Fruit fly (Drosophila melanogaster) whole organism, embryonic: Measurements from ENCODE around the gene CG44001.
A peak's percentile ranks its signal among the peaks of the same experiment; 100 is the strongest.

Source experiments
- Aef1 ChIP-seq: fragments of 200-800 bp; sonication (Bioruptor generic); IDR thresholded peaks from 3 replicates; pipeline ENCODE4 v1.3.6; 2022; ENCODE audit warnings: missing biosample characterization, missing genetic modification characterization
- Atf-2 ChIP-seq: fragments of 200-800 bp; sonication (Bioruptor generic); optimal IDR thresholded peaks from 2 replicates; lab custom pipeline; 2016; ENCODE audit warnings: missing biosample characterization, missing genetic modification characterization
- B-H1 ChIP-seq: fragments of 200-800 bp; sonication (Bioruptor generic); IDR thresholded peaks from 3 replicates; pipeline ENCODE4 v1.3.6; 2022; ENCODE audit warnings: missing biosample characterization, missing genetic modification characterization
- BEAF-32 ChIP-seq: fragments of 200-800 bp; sonication (Bioruptor generic); optimal IDR thresholded peaks from 3 replicates; lab custom pipeline; 2017; ENCODE audit warnings: missing biosample characterization, missing genetic modification characterization, mild to moderate bottlenecking, moderate library complexity, missing genetic modification reagents
- CG1024 ChIP-seq: fragments of 200-800 bp; sonication (Bioruptor generic); IDR thresholded peaks from 2 replicates; pipeline ENCODE4 v1.3.6; 2022; ENCODE audit warnings: missing biosample characterization, missing genetic modification characterization
- CG10274 ChIP-seq: fragments of 200-800 bp; sonication (Bioruptor generic); optimal IDR thresholded peaks from 3 replicates; lab custom pipeline; 2017; ENCODE audit warnings: missing biosample characterization, mild to moderate bottlenecking, missing genetic modification characterization
- CG10959 ChIP-seq: fragments of 200-800 bp; sonication (Bioruptor generic); IDR thresholded peaks from 2 replicates; pipeline ENCODE4 v1.3.6; 2022; ENCODE audit warnings: missing biosample characterization, missing genetic modification characterization
- CG11093 ChIP-seq: fragments of 200-800 bp; sonication (Bioruptor generic); IDR thresholded peaks from 3 replicates; pipeline ENCODE4 v1.3.6; 2022; ENCODE audit warnings: missing biosample characterization, missing genetic modification characterization
- CG11247 ChIP-seq: fragments of 200-800 bp; sonication (Bioruptor generic); IDR thresholded peaks from 2 replicates; pipeline ENCODE4 v1.3.6; 2022; ENCODE audit warnings: missing biosample characterization, missing genetic modification characterization
- CG11398 ChIP-seq: fragments of 200-800 bp; sonication (Bioruptor generic); optimal IDR thresholded peaks from 2 replicates; lab custom pipeline; 2016; ENCODE audit warnings: missing biosample characterization, missing genetic modification characterization
- CG1233 ChIP-seq: fragments of 200-800 bp; sonication (Bioruptor generic); optimal IDR thresholded peaks from 4 replicates; lab custom pipeline; 2018; ENCODE audit warnings: missing biosample characterization, mild to moderate bottlenecking, missing genetic modification characterization
- CG13296 ChIP-seq: fragments of 200-800 bp; sonication (Bioruptor generic); optimal IDR thresholded peaks from 3 replicates; lab custom pipeline; 2018; ENCODE audit warnings: missing biosample characterization, mild to moderate bottlenecking, missing genetic modification characterization
- CG14710 ChIP-seq: fragments of 200-800 bp; sonication (Bioruptor generic); optimal IDR thresholded peaks from 3 replicates; lab custom pipeline; 2019; ENCODE audit warnings: missing biosample characterization, mild to moderate bottlenecking, missing genetic modification characterization, moderate library complexity
- CG1647 ChIP-seq: fragments of 200-800 bp; sonication (Bioruptor generic); optimal IDR thresholded peaks from 3 replicates; lab custom pipeline; 2016; ENCODE audit warnings: missing biosample characterization, missing genetic modification characterization
- CG17802 ChIP-seq: fragments of 200-800 bp; sonication (Bioruptor generic); optimal IDR thresholded peaks from 2 replicates; lab custom pipeline; 2018; ENCODE audit warnings: missing biosample characterization, mild to moderate bottlenecking, missing genetic modification characterization, moderate library complexity
- CG17912 ChIP-seq: fragments of 200-800 bp; sonication (Bioruptor generic); optimal IDR thresholded peaks from 2 replicates; lab custom pipeline; 2018; ENCODE audit warnings: missing biosample characterization, mild to moderate bottlenecking, missing genetic modification characterization
- CG2889 ChIP-seq: fragments of 200-800 bp; sonication (Bioruptor generic); IDR thresholded peaks from 3 replicates; pipeline ENCODE4 v1.3.6; 2022; ENCODE audit warnings: missing biosample characterization, missing genetic modification characterization
- CG34422 ChIP-seq: fragments of 200-800 bp; sonication (Bioruptor generic); IDR thresholded peaks from 3 replicates; pipeline ENCODE4 v1.3.6; 2022; ENCODE audit warnings: missing biosample characterization, missing genetic modification characterization
- CG6813 ChIP-seq: fragments of 200-800 bp; sonication (Bioruptor generic); optimal IDR thresholded peaks from 2 replicates; lab custom pipeline; 2017; ENCODE audit warnings: missing biosample characterization, missing genetic modification characterization, mild to moderate bottlenecking, moderate library complexity, missing genetic modification reagents
- CG7556 ChIP-seq: fragments of 200-800 bp; sonication (Bioruptor generic); optimal IDR thresholded peaks from 2 replicates; lab custom pipeline; 2017; ENCODE audit warnings: missing biosample characterization, mild to moderate bottlenecking, missing genetic modification characterization
- CG7839 ChIP-seq: fragments of 200-800 bp; sonication (Bioruptor generic); optimal IDR thresholded peaks from 3 replicates; lab custom pipeline; 2018; ENCODE audit warnings: missing biosample characterization, mild to moderate bottlenecking, missing genetic modification characterization, moderate library complexity
- CG8388 ChIP-seq: fragments of 200-800 bp; sonication (Bioruptor generic); optimal IDR thresholded peaks from 2 replicates; lab custom pipeline; 2019; ENCODE audit warnings: missing biosample characterization, mild to moderate bottlenecking, missing genetic modification characterization, moderate library complexity
- CG9437 ChIP-seq: fragments of 200-800 bp; sonication (Bioruptor generic); optimal IDR thresholded peaks from 2 replicates; lab custom pipeline; 2018; ENCODE audit warnings: missing biosample characterization, mild to moderate bottlenecking, missing genetic modification characterization
- CG9932 ChIP-seq: fragments of 200-800 bp; sonication (Bioruptor generic); IDR thresholded peaks from 2 replicates; pipeline ENCODE4 v1.3.6; 2022; ENCODE audit warnings: missing biosample characterization, missing genetic modification characterization
- CoRest ChIP-seq: fragments of 200-800 bp; sonication (Bioruptor generic); optimal IDR thresholded peaks from 3 replicates; lab custom pipeline; 2018; ENCODE audit warnings: missing biosample characterization, mild to moderate bottlenecking, missing genetic modification characterization, moderate library complexity
- E2f2 ChIP-seq: fragments of 200-800 bp; sonication (Bioruptor generic); IDR thresholded peaks from 2 replicates; pipeline ENCODE4 v1.3.6; 2022; ENCODE audit warnings: missing biosample characterization, missing genetic modification characterization
- ERR ChIP-seq: fragments of 200-800 bp; sonication (Bioruptor generic); optimal IDR thresholded peaks from 2 replicates; lab custom pipeline; 2016; ENCODE audit warnings: missing biosample characterization, missing genetic modification characterization
- Ets97D ChIP-seq: fragments of 200-800 bp; sonication (Bioruptor generic); optimal IDR thresholded peaks from 3 replicates; lab custom pipeline; 2016; ENCODE audit warnings: missing biosample characterization, missing genetic modification characterization
- Fer1 ChIP-seq: fragments of 200-800 bp; sonication (Bioruptor generic); optimal IDR thresholded peaks from 2 replicates; lab custom pipeline; 2017; ENCODE audit warnings: missing biosample characterization, mild to moderate bottlenecking, missing genetic modification characterization
- Gug ChIP-seq: fragments of 200-800 bp; sonication (Bioruptor generic); IDR thresholded peaks from 4 replicates; pipeline ENCODE4 v1.3.6; 2022; ENCODE audit warnings: missing biosample characterization, missing genetic modification characterization
- Hsf ChIP-seq: fragments of 200-800 bp; sonication (Bioruptor generic); optimal IDR thresholded peaks from 3 replicates; lab custom pipeline; 2016; ENCODE audit warnings: missing biosample characterization, missing genetic modification characterization
- Myb ChIP-seq: fragments of 200-800 bp; sonication (Bioruptor generic); optimal IDR thresholded peaks from 2 replicates; lab custom pipeline; 2016; ENCODE audit warnings: missing biosample characterization, missing genetic modification characterization
- Oaz ChIP-seq: fragments of 200-800 bp; sonication (Bioruptor generic); IDR thresholded peaks from 2 replicates; pipeline ENCODE4 v1.3.6; 2022; ENCODE audit warnings: missing biosample characterization, missing genetic modification characterization
- Opbp ChIP-seq: fragments of 200-800 bp; sonication (Bioruptor generic); IDR thresholded peaks from 3 replicates; pipeline ENCODE4 v1.3.6; 2022; ENCODE audit warnings: missing biosample characterization, missing genetic modification characterization; ENCODE audit not compliant: partially characterized antibody
- Pdp1 ChIP-seq, 2 experiments: fragments of 200-800 bp; sonication (Bioruptor generic); optimal IDR thresholded peaks; 3 replicates each; lab custom pipeline; 2016; ENCODE audit warnings: missing biosample characterization in 2 of 2, missing genetic modification characterization in 2 of 2, mild to moderate bottlenecking in 1 of 2, moderate library complexity in 1 of 2
- Poxn ChIP-seq: fragments of 200-800 bp; sonication (Bioruptor generic); IDR thresholded peaks from 2 replicates; pipeline ENCODE4 v1.3.6; 2022; ENCODE audit warnings: missing biosample characterization, missing genetic modification characterization
- Sox100B ChIP-seq: fragments of 200-800 bp; sonication (Bioruptor generic); optimal IDR thresholded peaks from 3 replicates; lab custom pipeline; 2018; ENCODE audit warnings: missing biosample characterization, mild to moderate bottlenecking, missing genetic modification characterization
- Tbp ChIP-seq: fragments of >200 bp; optimal IDR thresholded peaks from 2 replicates; lab custom pipeline; 2018; ENCODE audit warnings: missing biosample characterization, missing genetic modification characterization
- abd-A ChIP-seq: fragments of 200-800 bp; sonication (Bioruptor generic); optimal IDR thresholded peaks from 3 replicates; lab custom pipeline; 2019; ENCODE audit warnings: missing biosample characterization, mild to moderate bottlenecking, missing genetic modification characterization, moderate library complexity
- chinmo ChIP-seq: fragments of 200-800 bp; sonication (Bioruptor generic); IDR thresholded peaks from 4 replicates; pipeline ENCODE4 v1.3.6; 2022; ENCODE audit warnings: missing biosample characterization, missing genetic modification characterization; ENCODE audit not compliant: partially characterized antibody
- dmrt11E ChIP-seq: fragments of 200-800 bp; sonication (Bioruptor generic); optimal IDR thresholded peaks from 3 replicates; lab custom pipeline; 2018; ENCODE audit warnings: missing biosample characterization, mild to moderate bottlenecking, missing genetic modification characterization, moderate library complexity
- eve ChIP-seq, 2 experiments: fragments of >200 bp; optimal IDR thresholded peaks; 2 replicates each; lab custom pipeline; 2017; ENCODE audit warnings: missing biosample characterization in 2 of 2, missing genetic modification characterization in 2 of 2
- exex ChIP-seq: fragments of 200-800 bp; sonication (Bioruptor generic); optimal IDR thresholded peaks from 4 replicates; lab custom pipeline; 2018; ENCODE audit warnings: missing biosample characterization, mild to moderate bottlenecking, missing genetic modification characterization, moderate library complexity
- gce ChIP-seq: fragments of 200-800 bp; sonication (Bioruptor generic); IDR thresholded peaks from 3 replicates; pipeline ENCODE4 v1.3.6; 2022; ENCODE audit warnings: missing biosample characterization, missing genetic modification characterization
- klu ChIP-seq: fragments of 200-800 bp; sonication (Bioruptor generic); IDR thresholded peaks from 2 replicates; pipeline ENCODE4 v1.3.6; 2022; ENCODE audit warnings: missing biosample characterization, missing genetic modification characterization
- lab ChIP-seq: fragments of 200-800 bp; sonication (Bioruptor generic); optimal IDR thresholded peaks from 3 replicates; lab custom pipeline; 2017; ENCODE audit warnings: missing biosample characterization, missing genetic modification characterization, mild to moderate bottlenecking, moderate library complexity, missing genetic modification reagents
- lbe ChIP-seq: fragments of 200-800 bp; sonication (Bioruptor generic); optimal IDR thresholded peaks from 2 replicates; lab custom pipeline; 2016; ENCODE audit warnings: missing biosample characterization, mild to moderate bottlenecking, missing genetic modification characterization
- pan ChIP-seq, 4 experiments: fragments of >200 bp in 3 of 4; fragments of 200-800 bp in 1 of 4; sonication (Bioruptor generic) in 1 of 4; optimal IDR thresholded peaks in 3 of 4; IDR thresholded peaks in 1 of 4; 2 replicates each; pipeline versions ENCODE4 v1.3.6 to Lab custom; 2017 to 2022; ENCODE audit warnings: missing biosample characterization in 2 of 4, missing genetic modification characterization in 2 of 4, mixed read lengths in 1 of 4
- ro ChIP-seq: fragments of 200-800 bp; sonication (Bioruptor generic); IDR thresholded peaks from 2 replicates; pipeline ENCODE4 v1.3.6; 2022; ENCODE audit warnings: missing biosample characterization, missing genetic modification characterization
- stc ChIP-seq: fragments of 200-800 bp; sonication (Bioruptor generic); IDR thresholded peaks from 2 replicates; pipeline ENCODE4 v1.3.6; 2022; ENCODE audit warnings: missing biosample characterization, missing genetic modification characterization
- zfh1 ChIP-seq: fragments of 200-800 bp; sonication (Bioruptor generic); IDR thresholded peaks from 3 replicates; pipeline ENCODE4 v1.3.6; 2022; ENCODE audit warnings: missing biosample characterization, missing genetic modification characterization

Gene CG44001

DNA sequence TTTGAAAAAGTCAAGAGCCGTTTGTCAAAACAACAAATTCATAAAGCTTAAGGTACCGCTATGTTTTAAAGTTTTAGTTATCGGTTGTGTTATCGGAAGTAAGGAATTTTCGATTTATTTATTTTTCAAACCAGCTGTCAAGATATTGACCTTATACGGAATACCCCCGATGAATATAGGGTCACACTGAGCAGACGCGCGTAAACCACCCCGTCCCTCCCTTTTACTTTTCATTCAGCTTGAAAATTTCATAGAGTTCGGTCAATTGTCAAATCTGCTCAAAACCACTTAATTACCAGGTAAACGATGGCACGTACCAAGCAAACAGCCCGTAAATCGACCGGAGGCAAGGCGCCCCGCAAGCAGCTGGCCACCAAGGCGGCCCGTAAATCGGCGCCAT, 11.9 kb downstream of the CG44001 start, which contains the start of the genes CG14036 and His3.3A (continued):
- TF ChIP-seq gce (GFP tag; lab: Robert Waterston, UW) (0 out of 3 replicates have a peak, but pooled peaks have one; percentile 16), Gug (GFP tag; lab: Robert Waterston, UW) (no peak), B-H1 (no peak), CG11247 (no peak), exex (tag; lab: Kevin White, UChicago) (no peak), BEAF-32 (peak; percentile 59), CG1647 (GFP tag; lab: Kevin White, UChicago) (no peak), Ets97D (GFP tag; lab: Kevin White, UChicago) (peak; percentile 81), ERR (no peak), CG1024 (no peak; the same call in none of the 2 replicates), CG11398 (no peak), CG7556 (GFP tag; lab: Kevin White, UChicago) (no peak), CG9437 (GFP tag; lab: Kevin White, UChicago) (no peak), pan (optimal IDR thresholded peaks at IDR 0.05; lab: Kevin White, UChicago) (no peak), pan (GFP tag; optimal IDR thresholded peaks at IDR 0.05 in 1 of 2, IDR thresholded peaks at IDR 0.05 in 1 of 2) (peak in 1 of 2 experiments; percentile 36), CG14710 (tag; lab: Kevin White, UChicago) (peak; percentile 97), CG10959 (GFP tag; lab: Robert Waterston, UW) (no peak), Fer1 (GFP tag; lab: Kevin White, UChicago) (peak; percentile 48), CG1233 (GFP tag; lab: Kevin White, UChicago) (no peak), CG9932 (GFP tag; lab: Robert Waterston, UW) (peak; percentile 35; the same call in 1 of the 2 replicates), Aef1 (no peak), CG13296 (GFP tag; lab: Kevin White, UChicago) (no peak), eve (GFP tag; optimal IDR thresholded peaks at IDR 0.05; lab: Kevin White, UChicago) (no peak), CG17912 (no peak), CG6813 (GFP tag; lab: Kevin White, UChicago) (no peak), CG2889 (no peak), stc (GFP tag; lab: Robert Waterston, UW) (no peak), CG8388 (GFP tag; lab: Kevin White, UChicago) (no peak), dmrt11E (tag; lab: Kevin White, UChicago) (peak; percentile 11), CG17802 (tag; lab: Kevin White, UChicago) (peak; percentile 6), Atf-2 (GFP tag; lab: Kevin White, UChicago) (no peak), ro (no peak), CG7839 (tag; lab: Kevin White, UChicago) (no peak), Sox100B (GFP tag; lab: Kevin White, UChicago) (no peak), lab (GFP tag; lab: Kevin White, UChicago) (peak; percentile 35), CG10274 (no peak), klu (GFP tag; lab: Robert Waterston, UW) (no peak), Hsf (GFP tag; lab: Kevin White, UChicago) (no peak), Poxn (GFP tag; lab: Robert Waterston, UW) (no peak), E2f2 (GFP tag; lab: Robert Waterston, UW) (peak; percentile 91), Opbp (peak; percentile 63; the same call in 2 of the 3 replicates), Pdp1 (GFP tag; optimal IDR thresholded peaks at IDR 0.05; lab: Kevin White, UChicago) (no peak), lbe (GFP tag; lab: Kevin White, UChicago) (no peak), CoRest (tag; lab: Kevin White, UChicago) (peak; percentile 30), zfh1 (GFP tag; lab: Robert Waterston, UW) (no peak), chinmo (GFP tag; lab: Robert Waterston, UW) (peak; percentile 68; the same call in 1 of the 4 replicates), CG11093 (GFP tag; lab: Robert Waterston, UW) (no peak), CG34422 (GFP tag; lab: Robert Waterston, UW) (peak; percentile 75; the same call in 2 of the 3 replicates), Tbp (GFP tag; lab: Kevin White, UChicago) (no peak), Myb (GFP tag; lab: Kevin White, UChicago) (peak; percentile 75), abd-A (no peak), Oaz (GFP tag; lab: Robert Waterston, UW) (no peak)
